Fruit fly (Drosophila melanogaster) whole organism, embryonic: ENCODE data around the gene peg.

Experiments used
- Antp ChIP-seq: fragments of 200-800 bp; sonication (Bioruptor generic); optimal IDR thresholded peaks from 3 replicates; lab custom pipeline; 2016; ENCODE audit warnings: missing biosample characterization, missing genetic modification characterization
- Atf6 ChIP-seq: fragments of 200-800 bp; sonication (Bioruptor generic); IDR thresholded peaks from 2 replicates; pipeline ENCODE4 v1.3.6; 2022; ENCODE audit warnings: missing biosample characterization, missing genetic modification characterization
- CG10274 ChIP-seq: fragments of 200-800 bp; sonication (Bioruptor generic); optimal IDR thresholded peaks from 3 replicates; lab custom pipeline; 2017; ENCODE audit warnings: missing biosample characterization, mild to moderate bottlenecking, missing genetic modification characterization
- CG10543 ChIP-seq: fragments of 200-800 bp; sonication (Bioruptor generic); optimal IDR thresholded peaks from 3 replicates; lab custom pipeline; 2017; ENCODE audit warnings: missing biosample characterization, mild to moderate bottlenecking, missing genetic modification characterization, moderate library complexity
- CG11695 ChIP-seq: fragments of 200-800 bp; sonication (Bioruptor generic); IDR thresholded peaks from 3 replicates; pipeline ENCODE4 v1.3.6; 2022; ENCODE audit warnings: missing biosample characterization, missing genetic modification characterization
- CG12104 ChIP-seq: fragments of 200-800 bp; sonication (Bioruptor generic); optimal IDR thresholded peaks from 3 replicates; lab custom pipeline; 2016; ENCODE audit warnings: missing biosample characterization, missing genetic modification characterization
- CG12236 ChIP-seq: fragments of 200-800 bp; sonication (Bioruptor generic); optimal IDR thresholded peaks from 2 replicates; lab custom pipeline; 2016; ENCODE audit warnings: missing biosample characterization, missing genetic modification characterization
- CG12659 ChIP-seq: fragments of 200-800 bp; sonication (Bioruptor generic); optimal IDR thresholded peaks from 3 replicates; lab custom pipeline; 2017; ENCODE audit warnings: mild to moderate bottlenecking, missing biosample characterization, missing genetic modification reagents, missing genetic modification characterization
- CG12769 ChIP-seq: fragments of 200-800 bp; sonication (Bioruptor generic); optimal IDR thresholded peaks from 2 replicates; lab custom pipeline; 2019; ENCODE audit warnings: missing biosample characterization, mild to moderate bottlenecking, missing genetic modification characterization, moderate library complexity
- CG13424 ChIP-seq: fragments of 200-800 bp; sonication (Bioruptor generic); optimal IDR thresholded peaks from 2 replicates; lab custom pipeline; 2019; ENCODE audit warnings: missing biosample characterization, mild to moderate bottlenecking, missing genetic modification characterization, moderate library complexity
- CG13894 ChIP-seq: fragments of 200-800 bp; sonication (Bioruptor generic); optimal IDR thresholded peaks from 3 replicates; lab custom pipeline; 2018; ENCODE audit warnings: missing biosample characterization, mild to moderate bottlenecking, missing genetic modification characterization, moderate library complexity
- CG17612 ChIP-seq: fragments of 200-800 bp; sonication (Bioruptor generic); IDR thresholded peaks from 2 replicates; pipeline ENCODE4 v1.3.6; 2022; ENCODE audit warnings: missing biosample characterization, missing genetic modification characterization
- CG18011 ChIP-seq: fragments of 200-800 bp; sonication (Bioruptor generic); optimal IDR thresholded peaks from 2 replicates; lab custom pipeline; 2017; ENCODE audit warnings: missing biosample characterization, missing genetic modification characterization, mild to moderate bottlenecking, moderate library complexity, missing genotype
- CG2875 ChIP-seq: fragments of 200-800 bp; sonication (Bioruptor generic); optimal IDR thresholded peaks from 2 replicates; lab custom pipeline; 2017; ENCODE audit warnings: missing biosample characterization, mild to moderate bottlenecking, missing genetic modification characterization, missing genetic modification reagents
- CG4424 ChIP-seq: fragments of 200-800 bp; sonication (Bioruptor generic); optimal IDR thresholded peaks from 3 replicates; lab custom pipeline; 2016; ENCODE audit warnings: missing biosample characterization, missing genetic modification characterization
- CG7928 ChIP-seq: fragments of 200-800 bp; sonication (Bioruptor generic); optimal IDR thresholded peaks from 2 replicates; lab custom pipeline; 2017; ENCODE audit warnings: missing biosample characterization, mild to moderate bottlenecking, missing genetic modification characterization
- CG8359 ChIP-seq: fragments of 200-800 bp; sonication (Bioruptor generic); optimal IDR thresholded peaks from 2 replicates; lab custom pipeline; 2017; ENCODE audit warnings: missing biosample characterization, mild to moderate bottlenecking, missing genetic modification characterization, borderline replicate concordance
- CG8478 ChIP-seq: fragments of >200 bp; optimal IDR thresholded peaks from 2 replicates; lab custom pipeline; 2018
- CG9932 ChIP-seq: fragments of 200-800 bp; sonication (Bioruptor generic); IDR thresholded peaks from 2 replicates; pipeline ENCODE4 v1.3.6; 2022; ENCODE audit warnings: missing biosample characterization, missing genetic modification characterization
- CHES-1-like ChIP-seq: fragments of 200-800 bp; sonication (Bioruptor generic); optimal IDR thresholded peaks from 2 replicates; lab custom pipeline; 2016; ENCODE audit warnings: missing biosample characterization, missing genetic modification characterization
- Camta ChIP-seq: fragments of 200-800 bp; sonication (Bioruptor generic); optimal IDR thresholded peaks from 2 replicates; lab custom pipeline; 2016; ENCODE audit warnings: missing biosample characterization, missing genetic modification characterization
- Dbx ChIP-seq: fragments of 200-800 bp; sonication (Bioruptor generic); IDR thresholded peaks from 3 replicates; pipeline ENCODE4 v1.3.6; 2022; ENCODE audit warnings: missing biosample characterization, missing genetic modification characterization
- Deaf1 ChIP-seq: fragments of 200-800 bp; optimal IDR thresholded peaks from 3 replicates; lab custom pipeline; 2019; ENCODE audit warnings: missing biosample characterization, mild to moderate bottlenecking, missing genetic modification characterization, moderate library complexity
- HLH4C ChIP-seq: fragments of 200-800 bp; sonication (Bioruptor generic); IDR thresholded peaks from 3 replicates; pipeline ENCODE4 v1.3.6; 2022; ENCODE audit warnings: missing biosample characterization, missing genetic modification characterization; ENCODE audit not compliant: partially characterized antibody
- Myb ChIP-seq: fragments of 200-800 bp; sonication (Bioruptor generic); optimal IDR thresholded peaks from 2 replicates; lab custom pipeline; 2016; ENCODE audit warnings: missing biosample characterization, missing genetic modification characterization
- Oli ChIP-seq: fragments of 200-800 bp; sonication (Bioruptor generic); optimal IDR thresholded peaks from 2 replicates; lab custom pipeline; 2018; ENCODE audit warnings: missing biosample characterization, mild to moderate bottlenecking, missing genetic modification characterization, moderate library complexity
- Rfx ChIP-seq: fragments of 200-800 bp; sonication (Bioruptor generic); IDR thresholded peaks from 2 replicates; pipeline ENCODE4 v1.3.6; 2022; ENCODE audit warnings: missing biosample characterization, missing genetic modification characterization
- Sox100B ChIP-seq: fragments of 200-800 bp; sonication (Bioruptor generic); optimal IDR thresholded peaks from 3 replicates; lab custom pipeline; 2018; ENCODE audit warnings: missing biosample characterization, mild to moderate bottlenecking, missing genetic modification characterization
- abd-A ChIP-seq: fragments of 200-800 bp; sonication (Bioruptor generic); optimal IDR thresholded peaks from 3 replicates; lab custom pipeline; 2019; ENCODE audit warnings: missing biosample characterization, mild to moderate bottlenecking, missing genetic modification characterization, moderate library complexity
- caup ChIP-seq: fragments of 200-800 bp; sonication (Bioruptor generic); optimal IDR thresholded peaks from 3 replicates; lab custom pipeline; 2017; ENCODE audit warnings: missing biosample characterization, mild to moderate bottlenecking, missing genetic modification characterization, moderate library complexity; ENCODE audit not compliant: severe bottlenecking
- sc ChIP-seq, 3 experiments: fragments of >200 bp in 2 of 3; fragments of 200-800 bp in 1 of 3; sonication (Bioruptor generic) in 1 of 3; optimal IDR thresholded peaks; 2 replicates in 2 of 3; 3 replicates in 1 of 3; lab custom pipeline; 2017; ENCODE audit warnings: mild to moderate bottlenecking in 1 of 3, missing biosample characterization in 1 of 3, missing genetic modification characterization in 1 of 3, missing genetic modification reagents in 1 of 3
- sob ChIP-seq: fragments of 200-800 bp; sonication (Bioruptor generic); IDR thresholded peaks from 2 replicates; pipeline ENCODE4 v1.3.6; 2022; ENCODE audit warnings: missing biosample characterization, missing genetic modification characterization
- tgo ChIP-seq: fragments of 200-800 bp; sonication (Bioruptor generic); IDR thresholded peaks from 3 replicates; pipeline ENCODE4 v1.3.6; 2022; ENCODE audit warnings: missing biosample characterization, missing genetic modification characterization
- wdn ChIP-seq: fragments of 200-800 bp; sonication (Bioruptor generic); IDR thresholded peaks from 2 replicates; pipeline ENCODE4 v1.3.6; 2022; ENCODE audit warnings: missing biosample characterization, missing genetic modification characterization

peg gene

DNA sequence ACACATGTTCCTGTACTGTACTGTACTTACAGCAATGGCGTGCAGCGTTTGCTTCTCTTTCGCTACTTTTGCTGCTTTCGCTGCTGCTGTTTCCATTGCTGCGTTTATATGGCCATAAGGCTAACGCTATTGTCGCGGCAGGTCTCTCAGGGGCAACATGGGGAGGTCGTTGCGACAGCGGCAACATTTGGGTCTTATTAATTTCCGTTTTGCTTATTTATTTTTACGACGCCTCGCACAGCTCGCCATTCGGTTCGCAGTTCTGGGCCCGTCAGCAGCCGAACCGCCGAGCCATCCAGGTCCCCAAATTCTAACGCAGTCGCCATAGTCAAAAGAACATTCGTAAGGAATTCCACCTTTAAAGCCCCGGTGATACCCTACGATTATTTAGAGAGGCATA, 47.3 kb downstream of the peg start:
- TF ChIP-seq Dbx (0 out of 3 replicates have a peak, but pooled peaks have one; percentile 45), CG17612 (GFP tag; lab: Robert Waterston, UW) (no peak), HLH4C (GFP tag; lab: Robert Waterston, UW) (no peak), Myb (no peak), Deaf1 (tag; lab: Kevin White, UChicago) (peak; percentile 78), abd-A (peak; percentile 82), Rfx (GFP tag; lab: Robert Waterston, UW) (0 out of 2 replicates have a peak, but pooled peaks have one; percentile 49), CG7928 (GFP tag; lab: Kevin White, UChicago) (no peak), tgo (no peak), Oli (tag; lab: Kevin White, UChicago) (no peak), CG2875 (GFP tag; lab: Kevin White, UChicago) (no peak), CG12236 (GFP tag; lab: Kevin White, UChicago) (no peak), CG12104 (GFP tag; lab: Kevin White, UChicago) (no peak), CG13894 (tag; lab: Kevin White, UChicago) (peak; percentile 47), sc (optimal IDR thresholded peaks at IDR 0.05; lab: Kevin White, UChicago) (no peak), sc (GFP tag; optimal IDR thresholded peaks at IDR 0.05; lab: Kevin White, UChicago) (no peak), caup (GFP tag; lab: Kevin White, UChicago) (no peak), wdn (GFP tag; lab: Robert Waterston, UW) (0 out of 2 replicates have a peak, but pooled peaks have one; percentile 32), Camta (no peak), CG11695 (GFP tag; lab: Robert Waterston, UW) (peak; percentile 73), CG12659 (GFP tag; lab: Kevin White, UChicago) (no peak), sob (no peak), CG18011 (GFP tag; lab: Kevin White, UChicago) (no peak), Atf6 (GFP tag; lab: Robert Waterston, UW) (0 out of 2 replicates have a peak, but pooled peaks have one; percentile 8), CHES-1-like (GFP tag; lab: Kevin White, UChicago) (no peak), CG10274 (GFP tag; lab: Kevin White, UChicago) (peak; percentile 58), CG9932 (no peak), CG4424 (GFP tag; lab: Kevin White, UChicago) (no peak), CG12769 (tag; lab: Kevin White, UChicago) (peak; percentile 1), CG8359 (no peak), CG8478 (lab: Kevin White, UChicago) (no peak), CG10543 (GFP tag; lab: Kevin White, UChicago) (peak; percentile 75), Antp (GFP tag; lab: Kevin White, UChicago) (no peak), CG13424 (tag; lab: Kevin White, UChicago) (no peak), Sox100B (GFP tag; lab: Kevin White, UChicago) (no peak)
